Worm (Caenorhabditis elegans) whole organism, midembryonic: Measurements from ENCODE around the gene oac-7.

Experiments
- T22C8.4 ChIP-seq: fragments of 200-800 bp; sonication (Bioruptor generic); IDR thresholded peaks from 2 replicates; pipeline ENCODE4 v1.3.6; 2022; ENCODE audit warnings: missing genetic modification characterization, missing compliant biosample characterization
- cog-1 ChIP-seq: sonication (generic microtip); optimal IDR thresholded peaks from 2 replicates; lab custom pipeline; 2016; ENCODE audit warnings: missing genetic modification characterization, missing compliant biosample characterization
- flt-1 ChIP-seq: fragments of 200-800 bp; sonication (Bioruptor generic); IDR thresholded peaks from 2 replicates; pipeline ENCODE4 v1.3.6; 2022; ENCODE audit warnings: missing genetic modification characterization, missing compliant biosample characterization
- klf-2 ChIP-seq: fragments of 200-800 bp; sonication (Bioruptor generic); conservative IDR thresholded peaks from 2 replicates; pipeline ENCODE4 v1.3.6; 2022; ENCODE audit warnings: missing genetic modification reagents, missing genetic modification characterization, missing compliant biosample characterization
- med-1 ChIP-seq: sonication (generic microtip); optimal IDR thresholded peaks from 2 replicates; lab custom pipeline; 2017; ENCODE audit warnings: missing genetic modification characterization, mild to moderate bottlenecking, missing compliant biosample characterization, antibody characterized with exemption, missing genetic modification reagents; ENCODE audit not compliant: insufficient read depth
- ref-1 ChIP-seq: fragments of 200-800 bp; sonication (Bioruptor generic); conservative IDR thresholded peaks from 2 replicates; pipeline ENCODE4 v1.3.6; 2022; ENCODE audit warnings: missing genetic modification reagents, missing genetic modification characterization, missing compliant biosample characterization
- tab-1 ChIP-seq: fragments of 200-800 bp; sonication (Bioruptor generic); IDR thresholded peaks from 2 replicates; pipeline ENCODE4 v1.3.6; 2022; ENCODE audit warnings: missing genetic modification characterization, missing compliant biosample characterization
- ztf-23 ChIP-seq: fragments of 200-800 bp; sonication (Bioruptor generic); IDR thresholded peaks from 2 replicates; pipeline ENCODE4 v1.3.6; 2022; ENCODE audit warnings: missing genetic modification reagents, missing genetic modification characterization, missing compliant biosample characterization
- ztf-29 ChIP-seq: fragments of 200-800 bp; sonication (Bioruptor generic); IDR thresholded peaks from 2 replicates; pipeline ENCODE4 v1.3.6; 2022; ENCODE audit warnings: missing genetic modification reagents, missing genetic modification characterization, missing compliant biosample characterization

oac-7 gene

ce11 chrV:16309523-16309922 is at the start of gene oac-7:
Gene oac-7, plus strand, starts transcription at chrV:16309805.
- no peak for TF ChIP-seq tab-1 (GFP tag; lab: Robert Waterston, UW)
- no peak for TF ChIP-seq ztf-29 (GFP tag; lab: Robert Waterston, UW)
- no peak for TF ChIP-seq flt-1 (GFP tag; lab: Robert Waterston, UW)
- TF ChIP-seq ref-1 (GFP tag; lab: Robert Waterston, UW) = no peak
- TF ChIP-seq ztf-23 (GFP tag; lab: Robert Waterston, UW) = no peak
- no peak for TF ChIP-seq med-1 (GFP tag; lab: Kevin White, UChicago)
- no peak for TF ChIP-seq T22C8.4 (GFP tag; lab: Robert Waterston, UW)
- TF ChIP-seq klf-2 (GFP tag; lab: Robert Waterston, UW) = no peak
- TF ChIP-seq cog-1 = no peak

ce11 chrV:16266514-16266913 is 43.1 kb upstream of the oac-7 start, which contains the start of gene T13F3.4:
Gene T13F3.4, minus strand, starts transcription at chrV:16266614.
- no peak for TF ChIP-seq ref-1 (GFP tag; lab: Robert Waterston, UW)
- no peak for TF ChIP-seq ztf-23 (GFP tag; lab: Robert Waterston, UW)
- TF ChIP-seq cog-1 = no peak
- TF ChIP-seq T22C8.4 (GFP tag; lab: Robert Waterston, UW) = no peak
- TF ChIP-seq med-1 (GFP tag; lab: Kevin White, UChicago) = no peak
- TF ChIP-seq klf-2 (GFP tag; lab: Robert Waterston, UW) = no peak
- no peak for TF ChIP-seq tab-1 (GFP tag; lab: Robert Waterston, UW)
- no peak for TF ChIP-seq flt-1 (GFP tag; lab: Robert Waterston, UW)
- TF ChIP-seq ztf-29 (GFP tag; lab: Robert Waterston, UW) = no peak

- TF ChIP-seq tab-1 (GFP tag; lab: Robert Waterston, UW) = no peak
- no peak for TF ChIP-seq klf-2 (GFP tag; lab: Robert Waterston, UW)
These were observed 40.0 kb upstream of the oac-7 start, which contains the start of the genes fbxa-2 and T13F3.8 for ce11 chrV:16269556-16269955. Gene fbxa-2, minus strand, starts transcription at chrV:16269656. Gene T13F3.8, plus strand, starts transcription at chrV:16269800.

ce11 chrV:16271121-16271520 is 38.5 kb upstream of the oac-7 start, which contains the start of gene T13F3.6:
Gene T13F3.6, minus strand, starts transcription at chrV:16271221.
- TF ChIP-seq flt-1 (GFP tag; lab: Robert Waterston, UW) (no peak), tab-1 (GFP tag; lab: Robert Waterston, UW) (no peak), ztf-29 (GFP tag; lab: Robert Waterston, UW) (no peak), ztf-23 (GFP tag; lab: Robert Waterston, UW) (no peak), T22C8.4 (GFP tag; lab: Robert Waterston, UW) (no peak)

ce11 chrV:16275347-16275746 is 34.3 kb upstream of the oac-7 start, which contains the start of gene pacl-1:
Gene pacl-1, minus strand, starts transcription at chrV:16275447.
- TF ChIP-seq med-1 (GFP tag; lab: Kevin White, UChicago) = no peak
- no peak for TF ChIP-seq cog-1
- no peak for TF ChIP-seq tab-1 (GFP tag; lab: Robert Waterston, UW)
- TF ChIP-seq T22C8.4 (GFP tag; lab: Robert Waterston, UW) = no peak
- TF ChIP-seq ztf-29 (GFP tag; lab: Robert Waterston, UW) = no peak
- TF ChIP-seq ztf-23 (GFP tag; lab: Robert Waterston, UW) = no peak
- no peak for TF ChIP-seq ref-1 (GFP tag; lab: Robert Waterston, UW)
- TF ChIP-seq klf-2 (GFP tag; lab: Robert Waterston, UW) = no peak
- TF ChIP-seq flt-1 (GFP tag; lab: Robert Waterston, UW) = no peak

ce11 chrV:16277918-16278317 is 31.7 kb upstream of the oac-7 start, which contains the start of gene cyp-37B1:
Gene cyp-37B1, plus strand, starts transcription at chrV:16278116.
- TF ChIP-seq T22C8.4 (GFP tag; lab: Robert Waterston, UW) (no peak), cog-1 (no peak), flt-1 (GFP tag; lab: Robert Waterston, UW) (no peak)

ce11 chrV:16282147-16282546 is 27.5 kb upstream of the oac-7 start, which contains the start of gene F28G4.2:
Gene F28G4.2, minus strand, starts transcription at chrV:16282321.
- TF ChIP-seq ref-1 (GFP tag; lab: Robert Waterston, UW) = no peak
- TF ChIP-seq ztf-29 (GFP tag; lab: Robert Waterston, UW) = no peak
- TF ChIP-seq ztf-23 (GFP tag; lab: Robert Waterston, UW) = no peak
- no peak for TF ChIP-seq cog-1
- TF ChIP-seq T22C8.4 (GFP tag; lab: Robert Waterston, UW) = no peak
- TF ChIP-seq tab-1 (GFP tag; lab: Robert Waterston, UW) = no peak
- no peak for TF ChIP-seq klf-2 (GFP tag; lab: Robert Waterston, UW)
- no peak for TF ChIP-seq med-1 (GFP tag; lab: Kevin White, UChicago)
- no peak for TF ChIP-seq flt-1 (GFP tag; lab: Robert Waterston, UW)

ce11 chrV:16285794-16286193 is 23.8 kb upstream of the oac-7 start, which contains the start of gene F28G4.4:
Gene F28G4.4, minus strand, starts transcription at chrV:16285894.
- TF ChIP-seq med-1 (GFP tag; lab: Kevin White, UChicago) (no peak), ref-1 (GFP tag; lab: Robert Waterston, UW) (no peak), tab-1 (GFP tag; lab: Robert Waterston, UW) (no peak), klf-2 (GFP tag; lab: Robert Waterston, UW) (no peak), cog-1 (no peak), ztf-23 (GFP tag; lab: Robert Waterston, UW) (no peak), T22C8.4 (GFP tag; lab: Robert Waterston, UW) (no peak), ztf-29 (GFP tag; lab: Robert Waterston, UW) (no peak), flt-1 (GFP tag; lab: Robert Waterston, UW) (no peak)

ce11 chrV:16287619-16288018 is 22.0 kb upstream of the oac-7 start, which contains the start of gene F28G4.3:
Gene F28G4.3, minus strand, starts transcription at chrV:16287719.
- TF ChIP-seq klf-2 (GFP tag; lab: Robert Waterston, UW) (no peak), tab-1 (GFP tag; lab: Robert Waterston, UW) (no peak), ref-1 (GFP tag; lab: Robert Waterston, UW) (no peak), flt-1 (GFP tag; lab: Robert Waterston, UW) (no peak), ztf-29 (GFP tag; lab: Robert Waterston, UW) (no peak), med-1 (GFP tag; lab: Kevin White, UChicago) (no peak), ztf-23 (GFP tag; lab: Robert Waterston, UW) (no peak), T22C8.4 (GFP tag; lab: Robert Waterston, UW) (no peak), cog-1 (no peak)
